Worm (Caenorhabditis elegans) whole organism, young adult: ENCODE results near the gene F29B9.12.

Source experiments
- C06A6.2 ChIP-seq: fragments of 200-800 bp; sonication (Bioruptor generic); conservative IDR thresholded peaks from 2 replicates; pipeline ENCODE4 v1.3.6; 2022; ENCODE audit warnings: missing genetic modification characterization, missing compliant biosample characterization
- C17E4.6 ChIP-seq: fragments of 200-800 bp; sonication (Bioruptor generic); IDR thresholded peaks from 2 replicates; pipeline ENCODE4 v1.3.6; 2022; ENCODE audit warnings: missing genetic modification reagents, missing genetic modification characterization, missing compliant biosample characterization
- D2030.7 ChIP-seq: fragments of 200-800 bp; sonication (Bioruptor generic); IDR thresholded peaks from 2 replicates; pipeline ENCODE4 v1.3.6; 2022; ENCODE audit warnings: missing genetic modification reagents, missing genetic modification characterization, missing compliant biosample characterization
- F33H1.4 ChIP-seq: fragments of 200-800 bp; sonication (Bioruptor generic); IDR thresholded peaks from 2 replicates; pipeline ENCODE4 v1.3.6; 2022; ENCODE audit warnings: missing genetic modification reagents, missing genetic modification characterization, missing compliant biosample characterization
- F37B4.10 ChIP-seq: fragments of 200-800 bp; sonication (Bioruptor generic); IDR thresholded peaks from 2 replicates; pipeline ENCODE4 v1.3.6; 2022; ENCODE audit warnings: missing genetic modification characterization, missing compliant biosample characterization
- K11D2.4 ChIP-seq: fragments of 200-800 bp; sonication (Bioruptor generic); IDR thresholded peaks from 2 replicates; pipeline ENCODE4 v1.3.6; 2022; ENCODE audit warnings: missing genetic modification reagents, missing genetic modification characterization, missing compliant biosample characterization
- Y53G8AR.9 ChIP-seq: fragments of 200-800 bp; sonication (Bioruptor generic); conservative IDR thresholded peaks from 2 replicates; pipeline ENCODE4 v1.3.6; 2022; ENCODE audit warnings: missing genetic modification reagents, missing genetic modification characterization, missing compliant biosample characterization
- Y56A3A.18 ChIP-seq: fragments of 200-800 bp; sonication (Bioruptor generic); IDR thresholded peaks from 2 replicates; pipeline ENCODE4 v1.3.6; 2022; ENCODE audit warnings: missing genetic modification reagents, missing genetic modification characterization, missing compliant biosample characterization
- Y67H2A.10 ChIP-seq: fragments of 200-800 bp; sonication (Bioruptor generic); conservative IDR thresholded peaks from 2 replicates; pipeline ENCODE4 v1.3.6; 2022; ENCODE audit warnings: missing genetic modification reagents, missing genetic modification characterization, missing compliant biosample characterization
- Y79H2A.3 ChIP-seq: fragments of 200-800 bp; sonication (Bioruptor generic); conservative IDR thresholded peaks from 2 replicates; pipeline ENCODE4 v1.3.6; 2022; ENCODE audit warnings: missing genetic modification reagents, missing genetic modification characterization, missing compliant biosample characterization
- Y95B8A.8 ChIP-seq: fragments of 200-800 bp; sonication (Bioruptor generic); IDR thresholded peaks from 2 replicates; pipeline ENCODE4 v1.3.6; 2022; ENCODE audit warnings: missing genetic modification reagents, missing genetic modification characterization, missing compliant biosample characterization
- aptf-2 ChIP-seq: fragments of 200-800 bp; sonication (Bioruptor generic); conservative IDR thresholded peaks from 2 replicates; pipeline ENCODE4 v1.3.6; 2022; ENCODE audit warnings: missing genetic modification reagents, missing genetic modification characterization, missing compliant biosample characterization
- aptf-3 ChIP-seq: fragments of 200-800 bp; sonication (Bioruptor generic); IDR thresholded peaks from 2 replicates; pipeline ENCODE4 v1.3.6; 2022; ENCODE audit warnings: missing genetic modification characterization, missing compliant biosample characterization
- attf-3 ChIP-seq: fragments of 200-800 bp; sonication (Bioruptor generic); conservative IDR thresholded peaks from 2 replicates; pipeline ENCODE4 v1.3.6; 2022; ENCODE audit warnings: missing genetic modification reagents, missing genetic modification characterization, missing compliant biosample characterization
- attf-5 ChIP-seq: fragments of 200-800 bp; sonication (Bioruptor generic); optimal IDR thresholded peaks from 2 replicates; lab custom pipeline; 2018; ENCODE audit warnings: mild to moderate bottlenecking, missing genetic modification characterization, missing compliant biosample characterization
- bed-1 ChIP-seq: fragments of 200-800 bp; sonication (Bioruptor generic); IDR thresholded peaks from 2 replicates; pipeline ENCODE4 v1.3.6; 2022; ENCODE audit warnings: missing genetic modification reagents, missing genetic modification characterization, missing compliant biosample characterization
- bed-2 ChIP-seq: fragments of 200-800 bp; sonication (Bioruptor generic); IDR thresholded peaks from 2 replicates; pipeline ENCODE4 v1.3.6; 2022; ENCODE audit warnings: missing genetic modification reagents, missing genetic modification characterization, missing compliant biosample characterization
- cebp-1 ChIP-seq, 2 experiments: fragments of 200-800 bp in 1 of 2; sonication (Bioruptor generic) in 1 of 2; sonication (generic microtip) in 1 of 2; IDR thresholded peaks in 1 of 2; optimal IDR thresholded peaks in 1 of 2; 2 replicates each; pipeline versions ENCODE4 v1.3.6 to Lab custom; 2017 to 2022; ENCODE audit warnings: missing compliant biosample characterization in 2 of 2, missing genetic modification characterization in 2 of 2, mild to moderate bottlenecking in 1 of 2, missing genetic modification reagents in 1 of 2, moderate library complexity in 1 of 2
- ceh-100 ChIP-seq: fragments of 200-800 bp; sonication (Bioruptor generic); IDR thresholded peaks from 2 replicates; pipeline ENCODE4 v1.3.6; 2022; ENCODE audit warnings: missing genetic modification reagents, missing genetic modification characterization, missing compliant biosample characterization
- ceh-91 ChIP-seq: fragments of 200-800 bp; sonication (Bioruptor generic); IDR thresholded peaks from 2 replicates; pipeline ENCODE4 v1.3.6; 2022; ENCODE audit warnings: missing genetic modification reagents, missing genetic modification characterization, missing compliant biosample characterization
- dox-1 ChIP-seq: fragments of 200-800 bp; sonication (Bioruptor generic); IDR thresholded peaks from 2 replicates; pipeline ENCODE4 v1.3.6; 2022; ENCODE audit warnings: missing genetic modification reagents, missing genetic modification characterization, missing compliant biosample characterization
- egl-18 ChIP-seq: fragments of 200-800 bp; sonication (Bioruptor generic); IDR thresholded peaks from 2 replicates; pipeline ENCODE4 v1.3.6; 2022; ENCODE audit warnings: missing genetic modification reagents, missing genetic modification characterization, missing compliant biosample characterization
- egl-44 ChIP-seq: fragments of 200-800 bp; sonication (Bioruptor generic); IDR thresholded peaks from 2 replicates; pipeline ENCODE4 v1.3.6; 2022; ENCODE audit warnings: missing genetic modification reagents, missing genetic modification characterization, missing compliant biosample characterization
- egrh-3 ChIP-seq: fragments of 200-800 bp; sonication (Bioruptor generic); IDR thresholded peaks from 2 replicates; pipeline ENCODE4 v1.3.6; 2022; ENCODE audit warnings: missing genetic modification reagents, missing genetic modification characterization, missing compliant biosample characterization
- ekl-4 ChIP-seq: fragments of 200-800 bp; sonication (Bioruptor generic); IDR thresholded peaks from 2 replicates; pipeline ENCODE4 v1.3.6; 2022; ENCODE audit warnings: missing genetic modification reagents, missing genetic modification characterization, missing compliant biosample characterization
- hmg-1.2 ChIP-seq: fragments of 200-800 bp; sonication (Bioruptor generic); IDR thresholded peaks from 2 replicates; pipeline ENCODE4 v1.3.6; 2022; ENCODE audit warnings: missing genetic modification reagents, missing genetic modification characterization, missing compliant biosample characterization
- hmg-20 ChIP-seq: fragments of 200-800 bp; sonication (Bioruptor generic); IDR thresholded peaks from 2 replicates; pipeline ENCODE4 v1.3.6; 2022; ENCODE audit warnings: missing genetic modification reagents, missing genetic modification characterization, missing compliant biosample characterization
- hsf-1 ChIP-seq: fragments of 200-800 bp; sonication (Bioruptor generic); IDR thresholded peaks from 2 replicates; pipeline ENCODE4 v1.3.6; 2022; ENCODE audit warnings: missing genetic modification reagents, missing genetic modification characterization, missing compliant biosample characterization
- let-526 ChIP-seq: fragments of 200-800 bp; sonication (Bioruptor generic); IDR thresholded peaks from 2 replicates; pipeline ENCODE4 v1.3.6; 2022; ENCODE audit warnings: missing genetic modification reagents, missing genetic modification characterization, missing compliant biosample characterization
- let-607 ChIP-seq, 2 experiments: fragments of 200-800 bp in 1 of 2; sonication (Bioruptor generic) in 1 of 2; sonication (generic microtip) in 1 of 2; optimal IDR thresholded peaks; 2 replicates each; lab custom pipeline; 2016 to 2018; ENCODE audit warnings: mild to moderate bottlenecking in 2 of 2, missing compliant biosample characterization in 2 of 2, missing genetic modification characterization in 2 of 2, moderate library complexity in 2 of 2, missing genotype in 1 of 2
- lin-26 ChIP-seq: fragments of 200-800 bp; sonication (Bioruptor generic); IDR thresholded peaks from 2 replicates; pipeline ENCODE4 v1.3.6; 2022; ENCODE audit warnings: missing genetic modification reagents, missing genetic modification characterization, missing compliant biosample characterization
- lin-54 ChIP-seq: fragments of 200-800 bp; sonication (Bioruptor generic); optimal IDR thresholded peaks from 2 replicates; lab custom pipeline; 2018; ENCODE audit warnings: mild to moderate bottlenecking, missing genetic modification characterization, missing compliant biosample characterization
- lir-1 ChIP-seq: fragments of 200-800 bp; sonication (Bioruptor generic); conservative IDR thresholded peaks from 2 replicates; pipeline ENCODE4 v1.3.6; 2022; ENCODE audit warnings: missing genetic modification reagents, missing genetic modification characterization, missing compliant biosample characterization
- lsl-1 ChIP-seq: fragments of 200-800 bp; sonication (Bioruptor generic); optimal IDR thresholded peaks from 2 replicates; lab custom pipeline; 2018; ENCODE audit warnings: mild to moderate bottlenecking, missing genetic modification characterization, moderate library complexity, missing compliant biosample characterization
- madf-3 ChIP-seq: fragments of 200-800 bp; sonication (Bioruptor generic); IDR thresholded peaks from 2 replicates; pipeline ENCODE4 v1.3.6; 2022; ENCODE audit warnings: missing genetic modification reagents, missing genetic modification characterization, missing compliant biosample characterization
- madf-6 ChIP-seq: fragments of 200-800 bp; sonication (Bioruptor generic); IDR thresholded peaks from 2 replicates; pipeline ENCODE4 v1.3.6; 2022; ENCODE audit warnings: missing genetic modification reagents, missing genetic modification characterization, missing compliant biosample characterization
- madf-8 ChIP-seq: fragments of 200-800 bp; sonication (Bioruptor generic); conservative IDR thresholded peaks from 2 replicates; pipeline ENCODE4 v1.3.6; 2022; ENCODE audit warnings: missing genetic modification reagents, missing genetic modification characterization, missing compliant biosample characterization
- mcd-1 ChIP-seq: fragments of 200-800 bp; sonication (Bioruptor generic); IDR thresholded peaks from 2 replicates; pipeline ENCODE4 v1.3.6; 2022; ENCODE audit warnings: missing genetic modification reagents, missing genetic modification characterization, missing compliant biosample characterization
- nfyb-1 ChIP-seq: fragments of 200-800 bp; sonication (Bioruptor generic); IDR thresholded peaks from 2 replicates; pipeline ENCODE4 v1.3.6; 2022; ENCODE audit warnings: missing genetic modification reagents, missing genetic modification characterization, missing compliant biosample characterization
- nhr-120 ChIP-seq: fragments of 200-800 bp; sonication (Bioruptor generic); IDR thresholded peaks from 2 replicates; pipeline ENCODE4 v1.3.6; 2022; ENCODE audit warnings: missing genetic modification characterization, missing compliant biosample characterization
- pbrm-1 ChIP-seq: fragments of 200-800 bp; sonication (Bioruptor generic); IDR thresholded peaks from 2 replicates; pipeline ENCODE4 v1.3.6; 2022; ENCODE audit warnings: missing genetic modification reagents, missing genetic modification characterization, missing compliant biosample characterization
- rcor-1 ChIP-seq: fragments of 200-800 bp; sonication (Bioruptor generic); IDR thresholded peaks from 2 replicates; pipeline ENCODE4 v1.3.6; 2022; ENCODE audit warnings: missing genetic modification reagents, missing genetic modification characterization, missing compliant biosample characterization
- sea-2 ChIP-seq: fragments of 200-800 bp; sonication (Bioruptor generic); IDR thresholded peaks from 2 replicates; pipeline ENCODE4 v1.3.6; 2022; ENCODE audit warnings: missing genetic modification characterization, missing compliant biosample characterization
- ztf-28 ChIP-seq: fragments of 200-800 bp; sonication (Bioruptor generic); IDR thresholded peaks from 2 replicates; pipeline ENCODE4 v1.3.6; 2022; ENCODE audit warnings: missing genetic modification reagents, missing genetic modification characterization, missing compliant biosample characterization
- ztf-6 ChIP-seq: fragments of 200-800 bp; sonication (Bioruptor generic); IDR thresholded peaks from 2 replicates; pipeline ENCODE4 v1.3.6; 2022; ENCODE audit warnings: missing genetic modification reagents, missing genetic modification characterization, missing compliant biosample characterization

F29B9.12 gene

ce11 chrIV:4715785-4716184 is 46.4 kb downstream of the F29B9.12 start, which contains the start of gene miro-1:
Gene miro-1, minus strand, starts transcription at chrIV:4715807.
- TF ChIP-seq mcd-1 (GFP tag; lab: Robert Waterston, UW) (peak; percentile 76), hmg-1.2 (GFP tag; lab: Robert Waterston, UW) (peak; percentile 33; the same call in 1 of the 2 replicates)

- TF ChIP-seq hmg-1.2 (GFP tag; lab: Robert Waterston, UW): peak; percentile 98
- peak; percentile 86 for TF ChIP-seq ztf-6 (GFP tag; lab: Robert Waterston, UW)
- peak; percentile 66; the same call in 1 of the 2 replicates for TF ChIP-seq hmg-20
- 0 out of 2 replicates have a peak, but pooled peaks have one; percentile 81 for TF ChIP-seq egl-18 (GFP tag; lab: Robert Waterston, UW)
- TF ChIP-seq pbrm-1 (GFP tag; lab: Robert Waterston, UW): peak; percentile 93
- peak; percentile 98 for TF ChIP-seq dox-1
- peak in 1 of 2 experiments; percentile 28 for TF ChIP-seq let-607 (tag; optimal IDR thresholded peaks at IDR 0.05; lab: Kevin White, UChicago)
- TF ChIP-seq ztf-28: peak; percentile 86
- TF ChIP-seq Y95B8A.8: peak; percentile 87; the same call in 1 of the 2 replicates
- TF ChIP-seq C17E4.6 (GFP tag; lab: Robert Waterston, UW): peak; percentile 80
- TF ChIP-seq mcd-1 (GFP tag; lab: Robert Waterston, UW): peak; percentile 99
- peak; percentile 83 for TF ChIP-seq F33H1.4 (GFP tag; lab: Robert Waterston, UW)
- 0 out of 2 replicates have a peak, but pooled peaks have one; percentile 78 for TF ChIP-seq nhr-120 (GFP tag; lab: Robert Waterston, UW)
- TF ChIP-seq lin-54 (GFP tag; lab: Kevin White, UChicago): peak; percentile 67
- peak; percentile 44 for TF ChIP-seq madf-6
- TF ChIP-seq rcor-1 (GFP tag; lab: Robert Waterston, UW): peak; percentile 89
- TF ChIP-seq egl-44: peak; percentile 88
- TF ChIP-seq lir-1 (GFP tag; lab: Robert Waterston, UW): peak; percentile 70
- TF ChIP-seq egrh-3 (GFP tag; lab: Robert Waterston, UW): peak; percentile 63
- TF ChIP-seq aptf-2 (GFP tag; lab: Robert Waterston, UW): peak; percentile 86
- peak; percentile 93; the same call in 1 of the 2 replicates for TF ChIP-seq F37B4.10 (GFP tag; lab: Robert Waterston, UW)
- peak; percentile 90 for TF ChIP-seq madf-3 (GFP tag; lab: Robert Waterston, UW)
- peak; percentile 91 for TF ChIP-seq C06A6.2 (GFP tag; lab: Robert Waterston, UW)
- peak; percentile 79 for TF ChIP-seq Y79H2A.3 (GFP tag; lab: Robert Waterston, UW)
- TF ChIP-seq aptf-3 (GFP tag; lab: Robert Waterston, UW): 0 out of 2 replicates have a peak, but pooled peaks have one; percentile 17
- peak; percentile 79 for TF ChIP-seq Y67H2A.10
- peak; percentile 80 for TF ChIP-seq D2030.7 (GFP tag; lab: Robert Waterston, UW)
- peak; percentile 42; the same call in 1 of the 2 replicates for TF ChIP-seq madf-8 (GFP tag; lab: Robert Waterston, UW)
- peak; percentile 78; the same call in 1 of the 2 replicates for TF ChIP-seq sea-2
- peak; percentile 12 for TF ChIP-seq lsl-1 (GFP tag; lab: Kevin White, UChicago)
- peak; percentile 80 for TF ChIP-seq attf-3
- peak; percentile 98 for TF ChIP-seq K11D2.4 (GFP tag; lab: Robert Waterston, UW)
- TF ChIP-seq Y53G8AR.9 (GFP tag; lab: Robert Waterston, UW): peak; percentile 94
- TF ChIP-seq Y56A3A.18 (GFP tag; lab: Robert Waterston, UW): peak; percentile 81; the same call in 1 of the 2 replicates
- TF ChIP-seq ceh-100 (GFP tag; lab: Robert Waterston, UW): peak; percentile 88
- TF ChIP-seq ekl-4: peak; percentile 89
- peak; percentile 78 for TF ChIP-seq hsf-1 (GFP tag; lab: Robert Waterston, UW)
- TF ChIP-seq lin-26: peak; percentile 70; the same call in 1 of the 2 replicates
- peak; percentile 90 for TF ChIP-seq ceh-91
- peak; percentile 91 for TF ChIP-seq cebp-1 (GFP tag; IDR thresholded peaks at IDR 0.05; lab: Robert Waterston, UW)
- TF ChIP-seq cebp-1 (tag; optimal IDR thresholded peaks at IDR 0.05; lab: Kevin White, UChicago): peak; percentile 53
- peak; percentile 50 for TF ChIP-seq attf-5 (GFP tag; lab: Kevin White, UChicago)
- peak; percentile 93 for TF ChIP-seq bed-2 (GFP tag; lab: Robert Waterston, UW)
- TF ChIP-seq nfyb-1 (GFP tag; lab: Robert Waterston, UW): peak; percentile 98
- TF ChIP-seq let-526: peak; percentile 89
- peak; percentile 95 for TF ChIP-seq bed-1 (GFP tag; lab: Robert Waterston, UW)
These were observed 51.2 kb downstream of the F29B9.12 start for ce11 chrIV:4720522-4720921.
